Fruit fly (Drosophila melanogaster): ENCODE data around the gene DnaJ-1.

- TF ChIP-seq Pif1B (GFP tag; optimal IDR thresholded peaks at IDR 0.05) (no peak), CG32121 (GFP tag; IDR thresholded peaks at IDR 0.05) (no peak), gl (tag; optimal IDR thresholded peaks at IDR 0.05) (no peak), CG4496 (GFP tag; IDR thresholded peaks at IDR 0.05) (no peak), Pif1A (GFP tag; optimal IDR thresholded peaks at IDR 0.05) (no peak), D1 (tag; optimal IDR thresholded peaks at IDR 0.05) (no peak), EcR (GFP tag; optimal IDR thresholded peaks at IDR 0.05) (no peak)
Observed at dm6 chr3L:5765844-5766200, 13.8 kb upstream of the DnaJ-1 start, which contains the start of gene Txl.
